Worm (Caenorhabditis elegans): ENCODE measurements around the gene nhr-202.

nhr-202 gene

DNA sequence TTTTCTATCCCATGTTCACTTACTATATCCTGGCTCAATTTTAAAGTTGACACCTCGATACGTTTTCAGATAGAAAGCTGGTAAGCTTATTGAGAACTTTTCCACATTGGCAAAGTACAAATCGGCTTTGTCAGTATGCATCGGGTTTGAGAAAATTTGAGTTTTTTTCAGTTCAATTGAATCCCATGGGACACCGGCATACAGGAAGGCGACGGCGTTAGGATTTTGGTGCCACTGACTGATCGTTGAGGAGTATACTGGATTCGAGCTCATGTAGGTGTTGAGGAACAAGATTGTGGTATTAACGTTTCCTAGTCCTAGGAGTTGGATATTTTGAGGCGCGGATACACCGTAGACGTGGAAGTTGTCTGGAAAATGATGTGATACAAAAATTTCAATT lies 49.6 kb upstream of the nhr-202 start:
- TF ChIP-seq aha-1 (tag), result peak; percentile 95
- TF ChIP-seq dmd-8 (GFP tag; IDR thresholded peaks at IDR 0.05), result no peak

DNA sequence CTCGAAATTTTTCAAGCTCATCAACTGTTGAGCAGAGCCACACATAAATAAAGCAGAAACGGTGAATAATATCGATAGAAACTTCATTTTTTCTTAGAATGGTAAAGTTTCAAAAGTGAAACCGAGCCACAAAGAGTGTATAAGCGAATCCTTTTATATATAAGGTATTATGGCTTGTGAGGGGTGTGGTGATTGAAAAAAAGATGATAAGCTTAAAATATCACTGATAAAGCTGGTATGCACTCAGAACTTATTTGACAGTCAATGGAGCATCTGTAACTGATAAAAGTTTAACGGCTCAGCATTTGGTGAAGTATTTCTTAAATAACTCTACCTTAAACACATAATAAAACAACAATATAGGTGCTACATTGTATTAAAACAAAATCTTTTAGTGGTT lies 47.8 kb upstream of the nhr-202 start, which contains the start of gene dod-19:
dod-19 (minus strand) TSS at position 130 of the 400 bp plus-strand sequence.
- TF ChIP-seq pqm-1 (tag; optimal IDR thresholded peaks at IDR 0.05), result peak; percentile 79
- no peak for TF ChIP-seq snpc-4 (tag; optimal IDR thresholded peaks at IDR 0.05)
- TF ChIP-seq mep-1 (tag; optimal IDR thresholded peaks at IDR 0.05), result no peak
- peak; percentile 57 for TF ChIP-seq dmd-6 (GFP tag; IDR thresholded peaks at IDR 0.05)
- TF ChIP-seq nhr-41 (GFP tag; IDR thresholded peaks at IDR 0.05), result no peak
- TF ChIP-seq hlh-11 (tag; optimal IDR thresholded peaks at IDR 0.05), result no peak
- no peak for TF ChIP-seq zag-1 (tag; optimal IDR thresholded peaks at IDR 0.05)
- no peak for TF ChIP-seq nhr-6 (tag; optimal IDR thresholded peaks at IDR 0.05)
- no peak for TF ChIP-seq attf-4 (tag; optimal IDR thresholded peaks at IDR 0.05)
- no peak for TF ChIP-seq ceh-32 (tag; optimal IDR thresholded peaks at IDR 0.05; ENCODE audit: poor library complexity)
- no peak for TF ChIP-seq cey-2 (tag; optimal IDR thresholded peaks at IDR 0.05; ENCODE audit: borderline replicate concordance, insufficient read depth)
- TF ChIP-seq daf-12 (tag; optimal IDR thresholded peaks at IDR 0.05), result no peak
- no peak for TF ChIP-seq ZK546.5 (tag; optimal IDR thresholded peaks at IDR 0.05)
- TF ChIP-seq egl-27 (tag; optimal IDR thresholded peaks at IDR 0.05), result no peak
- TF ChIP-seq nhr-237 (tag; optimal IDR thresholded peaks at IDR 0.05), result no peak
- TF ChIP-seq ceh-28 (tag; optimal IDR thresholded peaks at IDR 0.05), result no peak
- TF ChIP-seq unc-39 (tag; optimal IDR thresholded peaks at IDR 0.05), result no peak

DNA sequence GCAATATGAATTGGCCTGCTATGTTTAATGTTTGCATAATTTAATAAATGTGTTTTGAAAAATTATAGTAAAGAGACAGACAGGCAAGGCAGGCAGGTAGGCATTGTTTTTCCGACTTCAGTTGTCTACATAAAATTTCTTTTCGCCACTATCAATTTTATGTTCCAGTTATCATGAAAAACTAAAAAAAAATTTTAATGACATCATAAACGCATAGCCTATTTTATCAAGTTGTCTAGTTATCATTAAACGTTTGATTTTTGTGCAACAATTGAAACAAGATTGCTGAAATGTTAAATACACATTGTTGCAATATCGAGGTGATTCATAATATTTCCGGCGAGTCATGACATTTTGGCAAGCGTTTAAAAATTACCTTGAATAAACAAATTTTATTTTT lies 47.3 kb upstream of the nhr-202 start:
- TF ChIP-seq ceh-20 (GFP tag; IDR thresholded peaks at IDR 0.05), result no peak
- no peak for TF ChIP-seq T20F7.1 (GFP tag; optimal IDR thresholded peaks at IDR 0.05)
- TF ChIP-seq dmd-6 (GFP tag; IDR thresholded peaks at IDR 0.05), result peak; percentile 55; the same call in 1 of the 2 replicates
- no peak for TF ChIP-seq ztf-7 (tag; optimal IDR thresholded peaks at IDR 0.05)
- no peak for TF ChIP-seq unc-62 (GFP tag; optimal IDR thresholded peaks at IDR 0.05 in 1 of 2)
- TF ChIP-seq unc-62 (tag; optimal IDR thresholded peaks at IDR 0.05), result no peak
- no peak for TF ChIP-seq skn-1 (tag; optimal IDR thresholded peaks at IDR 0.05)
- no peak for TF ChIP-seq duxl-1 (tag; optimal IDR thresholded peaks at IDR 0.05; ENCODE audit: poor library complexity)
- peak; percentile 54 for TF ChIP-seq nhr-77 (tag; optimal IDR thresholded peaks at IDR 0.05)
- no peak for TF ChIP-seq Y105C5A.15 (GFP tag; IDR thresholded peaks at IDR 0.05)
- TF ChIP-seq nhr-48 (tag; optimal IDR thresholded peaks at IDR 0.05), result no peak
- TF ChIP-seq daf-12 (tag; optimal IDR thresholded peaks at IDR 0.05), result no peak
- no peak for TF ChIP-seq fkh-10 (GFP tag; optimal IDR thresholded peaks at IDR 0.05)
- TF ChIP-seq D1046.2 (GFP tag; IDR thresholded peaks at IDR 0.05), result no peak
- TF ChIP-seq ZK546.5 (tag; optimal IDR thresholded peaks at IDR 0.05), result no peak
- TF ChIP-seq nhr-28 (tag; optimal IDR thresholded peaks at IDR 0.05), result peak; percentile 60
- TF ChIP-seq gei-8 (GFP tag; optimal IDR thresholded peaks at IDR 0.05), result no peak
- TF ChIP-seq lsy-2 (tag; optimal IDR thresholded peaks at IDR 0.05), result no peak
- TF ChIP-seq R02D3.7 (tag; optimal IDR thresholded peaks at IDR 0.05), result no peak
- no peak for TF ChIP-seq Y75B8A.6 (GFP tag; IDR thresholded peaks at IDR 0.05)
- no peak for TF ChIP-seq daf-16 (GFP tag; optimal IDR thresholded peaks at IDR 0.05)
- peak; percentile 47 for TF ChIP-seq daf-16 (tag; optimal IDR thresholded peaks at IDR 0.05)
- no peak for TF ChIP-seq nhr-10 (tag; optimal IDR thresholded peaks at IDR 0.05)
- no peak for TF ChIP-seq saeg-2 (GFP tag; IDR thresholded peaks at IDR 0.05)
- TF ChIP-seq nhr-237 (tag; optimal IDR thresholded peaks at IDR 0.05), result no peak
- TF ChIP-seq egl-27 (tag; optimal IDR thresholded peaks at IDR 0.05), result no peak
- no peak for TF ChIP-seq nhr-111 (GFP tag; optimal IDR thresholded peaks at IDR 0.05)
- TF ChIP-seq nhr-41 (GFP tag; IDR thresholded peaks at IDR 0.05), result no peak
- TF ChIP-seq mxl-3 (GFP tag; optimal IDR thresholded peaks at IDR 0.05), result no peak
- TF ChIP-seq ceh-28 (tag; optimal IDR thresholded peaks at IDR 0.05), result no peak
- no peak for TF ChIP-seq ceh-44 (GFP tag; IDR thresholded peaks at IDR 0.05)
- peak; percentile 80 for TF ChIP-seq pqm-1 (tag; optimal IDR thresholded peaks at IDR 0.05)
- TF ChIP-seq attf-4 (tag; optimal IDR thresholded peaks at IDR 0.05), result no peak
- TF ChIP-seq cey-2 (tag; optimal IDR thresholded peaks at IDR 0.05; ENCODE audit: borderline replicate concordance, insufficient read depth), result no peak
- TF ChIP-seq unc-39 (tag; optimal IDR thresholded peaks at IDR 0.05), result no peak
- TF ChIP-seq hlh-11 (tag; optimal IDR thresholded peaks at IDR 0.05), result no peak
- no peak for TF ChIP-seq lin-39 (tag; optimal IDR thresholded peaks at IDR 0.05)
- no peak for TF ChIP-seq fos-1 (tag; optimal IDR thresholded peaks at IDR 0.05)
- TF ChIP-seq mes-2 (tag; optimal IDR thresholded peaks at IDR 0.05; ENCODE audit: poor library complexity, severe bottlenecking), result no peak
- TF ChIP-seq arid-1 (GFP tag; conservative IDR thresholded peaks at IDR 0.05), result no peak
- TF ChIP-seq F10B5.3 (tag; optimal IDR thresholded peaks at IDR 0.05), result no peak
